Worm (Caenorhabditis elegans): ENCODE data around the gene K02F6.4.

DNA sequence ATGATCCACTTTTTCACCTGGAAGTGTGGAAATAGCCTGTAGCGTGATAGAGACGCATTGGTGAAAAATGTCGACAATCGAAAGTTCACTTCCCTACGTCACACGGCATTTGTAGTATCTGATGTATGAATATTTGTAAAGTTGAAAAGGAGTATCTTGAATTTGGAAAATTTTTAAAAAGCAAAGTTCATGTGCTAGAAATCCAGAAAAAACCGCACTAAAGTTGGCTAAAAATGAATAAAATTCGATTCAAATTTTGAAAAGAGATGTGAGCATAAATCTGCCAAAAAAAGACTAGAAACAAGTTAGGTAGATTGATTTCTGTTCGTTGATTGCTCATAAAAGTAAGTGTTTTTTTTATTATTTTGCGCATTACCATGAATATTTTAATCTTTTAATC is 44.8 kb downstream of the K02F6.4 start, which contains the start of gene sri-74:
- TF ChIP-seq tab-1 (GFP tag; IDR thresholded peaks at IDR 0.05) (no peak), ztf-23 (GFP tag; IDR thresholded peaks at IDR 0.05) (no peak)

All from whole organism, midembryonic.